Fruit fly (Drosophila melanogaster): ENCODE measurements around the gene CG11927.
A peak's percentile ranks its signal among the peaks of the same experiment; 100 is the strongest.

The CG11927 gene

dm6 chr2L:4856118-4856517 lies 8.6 kb downstream of the CG11927 start (continued):
- TF ChIP-seq exex (tag; optimal IDR thresholded peaks at IDR 0.05), result no peak
- TF ChIP-seq CG8359 (GFP tag; optimal IDR thresholded peaks at IDR 0.05; ENCODE audit: borderline replicate concordance), result peak; percentile 33
- TF ChIP-seq Hsf (GFP tag; optimal IDR thresholded peaks at IDR 0.05), result peak; percentile 18
- no peak for TF ChIP-seq hkb (optimal IDR thresholded peaks at IDR 0.05)
- peak; percentile 68 for TF ChIP-seq hkb (GFP tag; IDR thresholded peaks at IDR 0.05)
- no peak for TF ChIP-seq CG4360 (GFP tag; IDR thresholded peaks at IDR 0.05)
- no peak for TF ChIP-seq Dref (GFP tag; IDR thresholded peaks at IDR 0.05)
- no peak for TF ChIP-seq CG8089 (GFP tag; optimal IDR thresholded peaks at IDR 0.05)
- TF ChIP-seq CG12236 (GFP tag; optimal IDR thresholded peaks at IDR 0.05), result no peak
- TF ChIP-seq Dek (tag; optimal IDR thresholded peaks at IDR 0.05), result peak; percentile 58
- TF ChIP-seq fd102C (GFP tag; optimal IDR thresholded peaks at IDR 0.05), result no peak
- peak; percentile 60 for TF ChIP-seq CG30403 (GFP tag; optimal IDR thresholded peaks at IDR 0.05)
- TF ChIP-seq CG10979 (tag; optimal IDR thresholded peaks at IDR 0.05), result peak; percentile 81
- peak; percentile 53 for TF ChIP-seq CG13296 (GFP tag; optimal IDR thresholded peaks at IDR 0.05)
- TF ChIP-seq CG18619 (GFP tag; optimal IDR thresholded peaks at IDR 0.05), result peak; percentile 5
- TF ChIP-seq Fer1 (GFP tag; optimal IDR thresholded peaks at IDR 0.05), result peak; percentile 76
- no peak for TF ChIP-seq cas (GFP tag; IDR thresholded peaks at IDR 0.05)
- TF ChIP-seq Lpt (GFP tag; optimal IDR thresholded peaks at IDR 0.05), result no peak
- TF ChIP-seq Camta (GFP tag; optimal IDR thresholded peaks at IDR 0.05), result no peak
- peak; percentile 44; the same call in 1 of the 2 replicates for TF ChIP-seq Ada2b (GFP tag; IDR thresholded peaks at IDR 0.05)
- TF ChIP-seq CG11247 (GFP tag; IDR thresholded peaks at IDR 0.05), result no peak
- peak; percentile 50 for TF ChIP-seq Xbp1 (GFP tag; optimal IDR thresholded peaks at IDR 0.05)
- TF ChIP-seq esg (GFP tag; conservative IDR thresholded peaks at IDR 0.05), result peak; percentile 71
- peak; percentile 49 for TF ChIP-seq CG1602 (GFP tag; optimal IDR thresholded peaks at IDR 0.05)
- no peak for TF ChIP-seq HLH4C (GFP tag; IDR thresholded peaks at IDR 0.05; ENCODE audit: partially characterized antibody)
- no peak for TF ChIP-seq YL-1 (GFP tag; optimal IDR thresholded peaks at IDR 0.05)
- no peak for TF ChIP-seq fd64A (GFP tag; optimal IDR thresholded peaks at IDR 0.05)
- peak; percentile 68 for TF ChIP-seq CG6813 (GFP tag; optimal IDR thresholded peaks at IDR 0.05)
- TF ChIP-seq sisA (GFP tag; IDR thresholded peaks at IDR 0.05), result peak; percentile 43; the same call in 1 of the 2 replicates
- peak; percentile 67 for TF ChIP-seq CG14710 (tag; optimal IDR thresholded peaks at IDR 0.05)
- TF ChIP-seq bsh (GFP tag; optimal IDR thresholded peaks at IDR 0.05), result peak in 1 of 2 experiments; percentile 61
- TF ChIP-seq Oli (tag; optimal IDR thresholded peaks at IDR 0.05), result peak; percentile 76
- no peak for TF ChIP-seq tup (GFP tag; optimal IDR thresholded peaks at IDR 0.05)
- TF ChIP-seq Mrtf (GFP tag; IDR thresholded peaks at IDR 0.05), result no peak
- peak; percentile 53; the same call in 1 of the 2 replicates for TF ChIP-seq sens-2 (GFP tag; IDR thresholded peaks at IDR 0.05)
- no peak for TF ChIP-seq dimm (GFP tag; IDR thresholded peaks at IDR 0.05)
- TF ChIP-seq unc-4 (GFP tag; IDR thresholded peaks at IDR 0.05; ENCODE audit: partially characterized antibody), result no peak
- no peak for TF ChIP-seq slp2 (GFP tag; optimal IDR thresholded peaks at IDR 0.05)
- no peak for TF ChIP-seq cad (GFP tag; optimal IDR thresholded peaks at IDR 0.05)
- TF ChIP-seq CG12391 (tag; optimal IDR thresholded peaks at IDR 0.05), result peak; percentile 83
- TF ChIP-seq Hmx (GFP tag; optimal IDR thresholded peaks at IDR 0.05), result no peak
- peak; percentile 48 for TF ChIP-seq BtbVII (GFP tag; optimal IDR thresholded peaks at IDR 0.05)
- no peak for TF ChIP-seq ssp (GFP tag; IDR thresholded peaks at IDR 0.05)
- TF ChIP-seq CG3065 (GFP tag; optimal IDR thresholded peaks at IDR 0.05), result no peak
- peak; percentile 68 for TF ChIP-seq Fer3 (tag; optimal IDR thresholded peaks at IDR 0.05)
- TF ChIP-seq CG32772 (GFP tag; IDR thresholded peaks at IDR 0.05), result peak; percentile 64; the same call in 1 of the 2 replicates
- TF ChIP-seq CG8944 (GFP tag; optimal IDR thresholded peaks at IDR 0.05), result no peak
- TF ChIP-seq CG6683 (GFP tag; optimal IDR thresholded peaks at IDR 0.05), result peak; percentile 52
- TF ChIP-seq lilli (GFP tag; optimal IDR thresholded peaks at IDR 0.05), result peak; percentile 57
- no peak for TF ChIP-seq prd (optimal IDR thresholded peaks at IDR 0.05)
- peak; percentile 64; the same call in 2 of the 3 replicates for TF ChIP-seq prd (GFP tag; IDR thresholded peaks at IDR 0.05)
- no peak for TF ChIP-seq bbx (GFP tag; IDR thresholded peaks at IDR 0.05; ENCODE audit: partially characterized antibody)
